Worm (Caenorhabditis elegans): Measurements from ENCODE around the gene F02D10.3.

The F02D10.3 gene

DNA sequence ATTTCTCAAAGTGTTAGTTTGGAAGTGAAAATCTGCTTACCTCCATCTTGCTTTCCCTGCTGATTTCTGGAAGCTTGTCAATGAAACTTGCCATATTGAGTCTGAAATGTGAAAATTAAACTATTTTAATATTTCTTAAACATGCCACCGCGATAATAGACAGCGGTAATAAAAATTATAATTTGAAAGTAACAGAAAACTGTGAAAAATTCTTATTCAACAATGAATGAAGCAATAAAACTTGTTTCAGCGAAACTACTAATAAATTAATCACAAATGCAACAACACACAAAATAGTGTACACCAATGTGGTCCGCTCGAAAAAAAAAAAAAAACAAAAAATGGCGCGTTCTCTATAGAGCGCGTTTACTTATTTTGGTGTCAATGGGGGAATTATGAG lies 10.8 kb downstream of the F02D10.3 start, which contains the start of gene F02D10.6:
F02D10.6 (minus strand) TSS at position 101 of the 400 bp plus-strand sequence.
- TF ChIP-seq nhr-77 (tag; optimal IDR thresholded peaks at IDR 0.05) (no peak), ceh-28 (tag; optimal IDR thresholded peaks at IDR 0.05) (no peak), unc-62 (GFP tag; optimal IDR thresholded peaks at IDR 0.05) (no peak), nfya-1 (tag; optimal IDR thresholded peaks at IDR 0.05; ENCODE audit: insufficient read depth) (no peak), pqm-1 (tag; optimal IDR thresholded peaks at IDR 0.05) (no peak), lin-15B (tag; optimal IDR thresholded peaks at IDR 0.05) (no peak), jun-1 (tag; optimal IDR thresholded peaks at IDR 0.05) (no peak), hmg-11 (tag; optimal IDR thresholded peaks at IDR 0.05) (no peak), daf-12 (tag; optimal IDR thresholded peaks at IDR 0.05) (no peak), skn-1 (tag; optimal IDR thresholded peaks at IDR 0.05) (no peak), lin-39 (tag; optimal IDR thresholded peaks at IDR 0.05) (no peak), nhr-237 (tag; optimal IDR thresholded peaks at IDR 0.05) (no peak), lsy-12 (tag; optimal IDR thresholded peaks at IDR 0.05) (no peak)

DNA sequence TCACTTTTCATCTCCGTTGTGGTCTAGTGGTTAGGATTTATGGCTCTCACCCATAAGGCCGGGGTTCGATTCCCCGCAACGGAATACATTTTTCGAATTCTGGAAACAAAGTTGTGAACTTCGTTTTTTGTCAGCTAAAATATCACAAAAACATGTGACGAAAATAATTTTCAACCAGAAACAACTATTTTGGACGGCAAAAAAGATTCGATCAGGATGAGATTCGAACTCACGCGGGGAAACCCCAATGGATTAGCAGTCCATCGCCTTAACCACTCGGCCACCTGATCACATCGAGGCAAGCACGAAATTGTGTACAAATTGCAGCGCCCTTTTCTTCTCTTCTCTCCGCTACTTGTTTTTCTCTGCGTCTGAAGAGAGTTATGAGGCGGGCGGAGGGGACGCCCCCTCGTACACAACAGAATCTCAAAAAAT lies 13.7 kb downstream of the F02D10.3 start:
- TF ChIP-seq nhr-25 (tag; optimal IDR thresholded peaks at IDR 0.05), result peak; percentile 11
- peak; percentile 17 for TF ChIP-seq pha-4 (tag; optimal IDR thresholded peaks at IDR 0.05)
- peak; percentile 62 for TF ChIP-seq elt-2 (tag; optimal IDR thresholded peaks at IDR 0.05)
- peak; percentile 68 for TF ChIP-seq tbx-2 (tag; optimal IDR thresholded peaks at IDR 0.05)
- TF ChIP-seq nfya-1 (tag; optimal IDR thresholded peaks at IDR 0.05; ENCODE audit: insufficient read depth), result peak; percentile 67
- peak; percentile 84 for TF ChIP-seq lsy-12 (tag; optimal IDR thresholded peaks at IDR 0.05)
- peak; percentile 52 for TF ChIP-seq nhr-23 (tag; optimal IDR thresholded peaks at IDR 0.05)
- peak; percentile 71 for TF ChIP-seq skn-1 (tag; optimal IDR thresholded peaks at IDR 0.05)
- peak; percentile 2 for TF ChIP-seq lin-15B (tag; optimal IDR thresholded peaks at IDR 0.05)
- peak; percentile 39 for TF ChIP-seq egl-5 (tag; optimal IDR thresholded peaks at IDR 0.05)
- peak; percentile 11 for TF ChIP-seq lin-39 (tag; optimal IDR thresholded peaks at IDR 0.05)
- peak; percentile 25 for TF ChIP-seq nhr-43 (tag; optimal IDR thresholded peaks at IDR 0.05; ENCODE audit: poor library complexity, severe bottlenecking)
- TF ChIP-seq ceh-82 (tag; optimal IDR thresholded peaks at IDR 0.05), result peak; percentile 18
- peak; percentile 88 for TF ChIP-seq hmg-11 (tag; optimal IDR thresholded peaks at IDR 0.05)

DNA sequence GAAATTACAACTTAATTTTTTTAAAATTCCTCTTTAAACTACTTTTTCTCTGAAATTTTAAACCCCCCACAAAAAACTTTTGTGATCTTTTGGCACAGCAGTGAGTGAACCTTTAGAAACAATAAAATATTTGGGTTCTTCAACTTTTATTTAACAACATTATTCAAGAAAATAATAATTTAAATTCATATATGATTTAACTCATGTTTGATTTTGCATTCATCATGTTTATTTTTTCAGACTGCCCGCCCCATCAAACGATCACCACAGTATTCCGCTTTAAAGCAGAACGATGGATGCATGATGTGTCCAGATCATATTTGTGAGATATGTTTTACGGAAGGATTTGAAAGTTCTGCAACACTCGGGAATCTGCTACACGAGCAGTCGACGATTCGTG lies 16.0 kb downstream of the F02D10.3 start, which contains the start of gene set-8:
set-8 (plus strand) TSS at position 301 of the 400 bp plus-strand sequence.
- no peak for TF ChIP-seq ceh-9 (tag; optimal IDR thresholded peaks at IDR 0.05)
- TF ChIP-seq sea-2 (GFP tag; optimal IDR thresholded peaks at IDR 0.05), result no peak
- TF ChIP-seq fkh-10 (GFP tag; optimal IDR thresholded peaks at IDR 0.05), result no peak
- no peak for TF ChIP-seq zag-1 (tag; optimal IDR thresholded peaks at IDR 0.05)
- TF ChIP-seq jun-1 (tag; optimal IDR thresholded peaks at IDR 0.05), result no peak
- no peak for TF ChIP-seq nhr-237 (tag; optimal IDR thresholded peaks at IDR 0.05)
- TF ChIP-seq ztf-4 (tag; optimal IDR thresholded peaks at IDR 0.05), result no peak

DNA sequence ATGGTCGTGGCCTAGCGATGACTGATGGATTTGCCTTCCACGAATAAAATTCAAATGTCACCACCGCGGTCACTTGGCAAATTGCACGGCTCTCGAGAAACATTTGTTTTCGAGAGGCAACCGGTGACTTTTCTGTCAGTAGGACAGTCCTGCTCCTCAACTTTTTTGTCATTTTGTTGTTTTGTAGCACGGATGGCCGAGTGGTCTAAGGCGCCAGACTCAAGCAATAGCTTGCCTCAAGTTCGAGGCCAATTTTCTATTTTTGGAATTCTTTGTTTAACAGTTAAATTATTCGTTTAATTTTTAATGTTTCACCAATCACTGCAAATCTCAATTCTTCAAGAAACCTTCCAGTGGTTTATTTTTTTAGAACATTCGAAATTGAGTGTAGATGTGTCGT lies 18.2 kb downstream of the F02D10.3 start:
- TF ChIP-seq ceh-28 (tag; optimal IDR thresholded peaks at IDR 0.05) (no peak), nhr-76 (tag; optimal IDR thresholded peaks at IDR 0.05) (no peak), sea-2 (GFP tag; optimal IDR thresholded peaks at IDR 0.05) (no peak), ZK546.5 (tag; optimal IDR thresholded peaks at IDR 0.05) (no peak), zag-1 (tag; optimal IDR thresholded peaks at IDR 0.05) (no peak), daf-12 (tag; optimal IDR thresholded peaks at IDR 0.05) (no peak), pqm-1 (tag; optimal IDR thresholded peaks at IDR 0.05) (no peak), unc-39 (tag; optimal IDR thresholded peaks at IDR 0.05) (no peak), jun-1 (tag; optimal IDR thresholded peaks at IDR 0.05) (no peak), skn-1 (tag; optimal IDR thresholded peaks at IDR 0.05) (no peak), nhr-237 (tag; optimal IDR thresholded peaks at IDR 0.05) (no peak)

DNA sequence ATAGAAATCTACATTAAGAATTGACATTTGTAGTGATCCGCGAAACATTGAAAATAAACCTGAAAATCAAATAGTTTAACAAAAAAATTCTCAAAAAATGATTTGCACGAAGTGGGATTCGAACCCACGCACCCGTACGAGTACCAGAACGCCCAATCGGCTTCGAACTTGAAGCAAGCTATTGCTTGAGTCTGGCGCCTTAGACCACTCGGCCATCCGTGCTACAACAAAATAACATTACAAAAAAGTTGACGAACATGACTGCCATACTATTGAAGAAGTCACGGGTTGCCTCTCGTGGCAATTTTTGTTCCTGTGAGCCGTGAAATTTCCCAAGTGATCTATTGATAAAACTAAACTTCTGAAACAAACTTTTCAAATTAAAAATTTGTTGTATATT lies 19.1 kb downstream of the F02D10.3 start:
- TF ChIP-seq pqm-1 (tag; optimal IDR thresholded peaks at IDR 0.05) (no peak), nhr-25 (tag; optimal IDR thresholded peaks at IDR 0.05) (no peak), tbx-2 (tag; optimal IDR thresholded peaks at IDR 0.05) (no peak), skn-1 (tag; optimal IDR thresholded peaks at IDR 0.05) (no peak), elt-2 (tag; optimal IDR thresholded peaks at IDR 0.05) (no peak), egl-5 (tag; optimal IDR thresholded peaks at IDR 0.05) (no peak), nhr-237 (tag; optimal IDR thresholded peaks at IDR 0.05) (no peak), nhr-43 (tag; optimal IDR thresholded peaks at IDR 0.05; ENCODE audit: poor library complexity, severe bottlenecking) (no peak), nhr-12 (tag; optimal IDR thresholded peaks at IDR 0.05) (no peak), zag-1 (tag; optimal IDR thresholded peaks at IDR 0.05) (no peak), sea-2 (GFP tag; optimal IDR thresholded peaks at IDR 0.05) (no peak), lsy-12 (tag; optimal IDR thresholded peaks at IDR 0.05) (no peak), ZK546.5 (tag; optimal IDR thresholded peaks at IDR 0.05) (no peak), mml-1 (tag; optimal IDR thresholded peaks at IDR 0.05) (no peak), egl-27 (tag; optimal IDR thresholded peaks at IDR 0.05) (no peak), lin-15B (tag; optimal IDR thresholded peaks at IDR 0.05) (no peak), nhr-77 (tag; optimal IDR thresholded peaks at IDR 0.05) (no peak)
